Worm (Caenorhabditis elegans) whole organism, midembryonic: ENCODE data around the gene ceh-27.

ENCODE experiments used
- T22C8.4 ChIP-seq: fragments of 200-800 bp; sonication (Bioruptor generic); IDR thresholded peaks from 2 replicates; pipeline ENCODE4 v1.3.6; 2022; ENCODE audit warnings: missing genetic modification characterization, missing compliant biosample characterization
- cog-1 ChIP-seq: sonication (generic microtip); optimal IDR thresholded peaks from 2 replicates; lab custom pipeline; 2016; ENCODE audit warnings: missing genetic modification characterization, missing compliant biosample characterization
- flt-1 ChIP-seq: fragments of 200-800 bp; sonication (Bioruptor generic); IDR thresholded peaks from 2 replicates; pipeline ENCODE4 v1.3.6; 2022; ENCODE audit warnings: missing genetic modification characterization, missing compliant biosample characterization
- klf-2 ChIP-seq: fragments of 200-800 bp; sonication (Bioruptor generic); conservative IDR thresholded peaks from 2 replicates; pipeline ENCODE4 v1.3.6; 2022; ENCODE audit warnings: missing genetic modification reagents, missing genetic modification characterization, missing compliant biosample characterization
- med-1 ChIP-seq: sonication (generic microtip); optimal IDR thresholded peaks from 2 replicates; lab custom pipeline; 2017; ENCODE audit warnings: missing genetic modification characterization, mild to moderate bottlenecking, missing compliant biosample characterization, antibody characterized with exemption, missing genetic modification reagents; ENCODE audit not compliant: insufficient read depth
- ref-1 ChIP-seq: fragments of 200-800 bp; sonication (Bioruptor generic); conservative IDR thresholded peaks from 2 replicates; pipeline ENCODE4 v1.3.6; 2022; ENCODE audit warnings: missing genetic modification reagents, missing genetic modification characterization, missing compliant biosample characterization
- tab-1 ChIP-seq: fragments of 200-800 bp; sonication (Bioruptor generic); IDR thresholded peaks from 2 replicates; pipeline ENCODE4 v1.3.6; 2022; ENCODE audit warnings: missing genetic modification characterization, missing compliant biosample characterization
- ztf-29 ChIP-seq: fragments of 200-800 bp; sonication (Bioruptor generic); IDR thresholded peaks from 2 replicates; pipeline ENCODE4 v1.3.6; 2022; ENCODE audit warnings: missing genetic modification reagents, missing genetic modification characterization, missing compliant biosample characterization

DNA sequence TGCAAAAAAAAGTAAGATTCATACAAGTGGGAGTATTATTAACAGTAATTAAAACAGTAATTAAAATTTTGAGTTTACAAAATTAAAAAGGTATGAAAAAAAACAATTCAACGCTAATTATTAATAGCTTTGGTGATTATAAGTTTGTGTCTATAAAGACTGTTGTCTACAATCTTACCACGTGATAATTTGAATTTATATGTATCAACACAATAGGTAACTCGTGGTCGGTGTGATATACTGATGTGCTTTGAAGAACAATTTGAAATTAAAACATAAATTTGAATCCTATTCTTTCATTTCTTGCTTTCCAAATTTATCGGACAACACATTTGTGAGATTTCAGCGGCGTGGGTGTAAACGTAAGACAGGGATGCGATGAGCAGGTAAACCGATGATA, 37.1 kb downstream of the ceh-27 start:
- TF ChIP-seq tab-1 (GFP tag; lab: Robert Waterston, UW) (no peak), med-1 (no peak), ref-1 (GFP tag; lab: Robert Waterston, UW) (no peak), ztf-29 (GFP tag; lab: Robert Waterston, UW) (no peak), flt-1 (GFP tag; lab: Robert Waterston, UW) (no peak), cog-1 (tag; lab: Kevin White, UChicago) (no peak), T22C8.4 (GFP tag; lab: Robert Waterston, UW) (no peak), klf-2 (no peak)
